Worm (Caenorhabditis elegans) whole organism, early embryonic: Measurements from ENCODE around the gene npr-22.

Experiments
- aly-1 ChIP-seq: sonication (generic microtip); optimal IDR thresholded peaks from 2 replicates; lab custom pipeline; 2016; ENCODE audit warnings: missing genetic modification characterization, missing compliant biosample characterization
- ama-1 ChIP-seq: fragments of 150-350 bp; optimal IDR thresholded peaks from 2 replicates; lab custom pipeline; 2014
- ceh-13 ChIP-seq: fragments of 200-800 bp; sonication (Bioruptor generic); optimal IDR thresholded peaks from 2 replicates; lab custom pipeline; 2018; ENCODE audit warnings: mild to moderate bottlenecking, missing genetic modification characterization, missing compliant biosample characterization
- ets-7 ChIP-seq: sonication (generic microtip); optimal IDR thresholded peaks from 2 replicates; lab custom pipeline; 2016; ENCODE audit warnings: missing genotype, missing genetic modification characterization, missing compliant biosample characterization
- flt-1 ChIP-seq: fragments of 200-800 bp; sonication (Bioruptor generic); IDR thresholded peaks from 2 replicates; pipeline ENCODE4 v1.3.6; 2022; ENCODE audit warnings: missing genetic modification characterization, missing compliant biosample characterization
- pes-1 ChIP-seq: fragments of 200-800 bp; sonication (Bioruptor generic); IDR thresholded peaks from 2 replicates; pipeline ENCODE4 v1.3.6; 2022; ENCODE audit warnings: missing genetic modification reagents, missing genetic modification characterization, missing compliant biosample characterization
- scrt-1 ChIP-seq: fragments of 200-800 bp; sonication (Bioruptor generic); IDR thresholded peaks from 2 replicates; pipeline ENCODE4 v1.3.6; 2022; ENCODE audit warnings: missing genetic modification characterization, missing compliant biosample characterization
- sea-1 ChIP-seq: fragments of 200-800 bp; sonication (Bioruptor generic); conservative IDR thresholded peaks from 2 replicates; pipeline ENCODE4 v1.3.6; 2022; ENCODE audit warnings: missing genetic modification characterization, missing compliant biosample characterization
- tbx-37 ChIP-seq: fragments of 200-800 bp; sonication (Bioruptor generic); conservative IDR thresholded peaks from 2 replicates; pipeline ENCODE4 v1.3.6; 2022; ENCODE audit warnings: missing genetic modification reagents, missing genetic modification characterization, missing compliant biosample characterization
- tra-4 ChIP-seq: sonication (generic microtip); optimal IDR thresholded peaks from 2 replicates; lab custom pipeline; 2017; ENCODE audit warnings: missing genetic modification characterization, missing compliant biosample characterization

ce11 chrIV:8514546-8514945 is 44.7 kb upstream of the npr-22 start:
- no peak for TF ChIP-seq tbx-37 (GFP tag; lab: Robert Waterston, UW)
- TF ChIP-seq scrt-1 (GFP tag; lab: Robert Waterston, UW): no peak
- no peak for TF ChIP-seq tra-4 (tag; lab: Kevin White, UChicago)
- TF ChIP-seq aly-1 (tag; lab: Kevin White, UChicago): no peak
- no peak for TF ChIP-seq ama-1 (lab: Kevin White, UChicago)
- no peak for TF ChIP-seq ceh-13 (GFP tag; lab: Kevin White, UChicago)
- no peak for TF ChIP-seq sea-1 (GFP tag; lab: Robert Waterston, UW)
- no peak for TF ChIP-seq flt-1 (GFP tag; lab: Robert Waterston, UW)
- TF ChIP-seq ets-7 (tag; lab: Kevin White, UChicago): no peak
- no peak for TF ChIP-seq pes-1 (GFP tag; lab: Robert Waterston, UW)
